Worm (Caenorhabditis elegans): ENCODE results near the gene B0432.8.

ce11 chrII:299684-300083 lies 21.1 kb upstream of the B0432.8 start, which contains the start of gene K01A2.6:
- TF ChIP-seq unc-39 (tag; optimal IDR thresholded peaks at IDR 0.05) (no peak), nhr-11 (tag; optimal IDR thresholded peaks at IDR 0.05) (no peak), R02D3.7 (tag; optimal IDR thresholded peaks at IDR 0.05) (no peak), nhr-12 (tag; optimal IDR thresholded peaks at IDR 0.05) (no peak), blmp-1 (tag; optimal IDR thresholded peaks at IDR 0.05; ENCODE audit: insufficient read depth) (no peak), ztf-11 (tag; optimal IDR thresholded peaks at IDR 0.05) (no peak), unc-62 (GFP tag; optimal IDR thresholded peaks at IDR 0.05) (no peak), ceh-82 (tag; optimal IDR thresholded peaks at IDR 0.05) (no peak), ztf-4 (tag; optimal IDR thresholded peaks at IDR 0.05) (no peak), ama-1 (optimal IDR thresholded peaks at IDR 0.05) (no peak), mbf-1 (tag; optimal IDR thresholded peaks at IDR 0.05) (no peak)
